Worm (Caenorhabditis elegans) whole organism, young adult: ENCODE measurements around the gene W06D12.6.

Source experiments
- F55B11.4 ChIP-seq: sonication (generic microtip); optimal IDR thresholded peaks from 2 replicates; lab custom pipeline; 2016; ENCODE audit warnings: missing compliant biosample characterization, missing genetic modification characterization, borderline replicate concordance; ENCODE audit not compliant: insufficient read depth
- K11D2.4 ChIP-seq: fragments of 200-800 bp; sonication (Bioruptor generic); IDR thresholded peaks from 2 replicates; pipeline ENCODE4 v1.3.6; 2022; ENCODE audit warnings: missing genetic modification reagents, missing genetic modification characterization, missing compliant biosample characterization
- ccch-3 ChIP-seq: fragments of 200-800 bp; sonication (Bioruptor generic); optimal IDR thresholded peaks from 2 replicates; lab custom pipeline; 2018; ENCODE audit warnings: mild to moderate bottlenecking, missing genetic modification characterization, missing compliant biosample characterization
- madf-8 ChIP-seq: fragments of 200-800 bp; sonication (Bioruptor generic); conservative IDR thresholded peaks from 2 replicates; pipeline ENCODE4 v1.3.6; 2022; ENCODE audit warnings: missing genetic modification reagents, missing genetic modification characterization, missing compliant biosample characterization
- nfyb-1 ChIP-seq: fragments of 200-800 bp; sonication (Bioruptor generic); IDR thresholded peaks from 2 replicates; pipeline ENCODE4 v1.3.6; 2022; ENCODE audit warnings: missing genetic modification reagents, missing genetic modification characterization, missing compliant biosample characterization
- nhr-120 ChIP-seq: fragments of 200-800 bp; sonication (Bioruptor generic); IDR thresholded peaks from 2 replicates; pipeline ENCODE4 v1.3.6; 2022; ENCODE audit warnings: missing genetic modification characterization, missing compliant biosample characterization
- nhr-90 ChIP-seq: sonication (generic microtip); optimal IDR thresholded peaks from 2 replicates; lab custom pipeline; 2016; ENCODE audit warnings: missing genotype, mild to moderate bottlenecking, missing genetic modification characterization, missing compliant biosample characterization
- rec-8 ChIP-seq, 2 experiments: sonication (generic microtip); optimal IDR thresholded peaks; 2 replicates each; lab custom pipeline; 2016; ENCODE audit warnings: mild to moderate bottlenecking in 2 of 2, missing genetic modification characterization in 2 of 2, missing genetic modification reagents in 2 of 2, missing genotype in 2 of 2, missing biosample characterization in 1 of 2, missing compliant biosample characterization in 1 of 2, moderate library complexity in 1 of 2
- ztf-28 ChIP-seq: fragments of 200-800 bp; sonication (Bioruptor generic); IDR thresholded peaks from 2 replicates; pipeline ENCODE4 v1.3.6; 2022; ENCODE audit warnings: missing genetic modification reagents, missing genetic modification characterization, missing compliant biosample characterization

DNA sequence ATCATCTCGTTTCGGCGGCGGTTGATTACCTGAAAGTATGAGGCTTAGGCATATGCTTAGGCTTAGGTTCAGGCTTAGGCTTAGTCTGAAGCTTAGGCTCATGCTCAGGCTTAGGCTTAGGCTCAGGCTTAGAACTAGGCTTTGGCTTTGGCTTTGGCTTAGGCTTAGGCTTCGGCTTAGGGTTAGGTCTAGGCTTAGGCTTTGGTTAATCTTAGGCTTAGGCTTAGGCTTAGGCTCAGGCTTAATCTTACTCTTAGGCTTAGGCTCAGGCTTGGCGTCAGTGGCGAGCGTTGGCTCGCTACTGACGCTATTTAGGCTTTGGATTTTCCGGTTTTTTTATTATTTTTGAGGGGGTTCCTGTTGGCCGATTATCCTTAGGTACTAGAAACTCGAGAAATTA lies 37.9 kb downstream of the W06D12.6 start:
- TF ChIP-seq nhr-120 (GFP tag; lab: Robert Waterston, UW) = no peak
- TF ChIP-seq nhr-90 (tag; lab: Kevin White, UChicago) = no peak
- TF ChIP-seq madf-8 (GFP tag; lab: Robert Waterston, UW) = no peak
- TF ChIP-seq nfyb-1 (GFP tag; lab: Robert Waterston, UW) = no peak
- no peak for TF ChIP-seq rec-8 (tag; optimal IDR thresholded peaks at IDR 0.05; lab: Kevin White, UChicago)
- no peak for TF ChIP-seq K11D2.4 (GFP tag; lab: Robert Waterston, UW)
- TF ChIP-seq ccch-3 (GFP tag; lab: Kevin White, UChicago) = no peak
- TF ChIP-seq F55B11.4 (tag; lab: Kevin White, UChicago) = no peak
- TF ChIP-seq ztf-28 (GFP tag; lab: Robert Waterston, UW) = no peak
